Worm (Caenorhabditis elegans) whole organism, midembryonic: ENCODE results near the gene grl-2.

Experiments
- cog-1 ChIP-seq: sonication (generic microtip); optimal IDR thresholded peaks from 2 replicates; lab custom pipeline; 2016; ENCODE audit warnings: missing genetic modification characterization, missing compliant biosample characterization
- flt-1 ChIP-seq: fragments of 200-800 bp; sonication (Bioruptor generic); IDR thresholded peaks from 2 replicates; pipeline ENCODE4 v1.3.6; 2022; ENCODE audit warnings: missing genetic modification characterization, missing compliant biosample characterization
- klf-2 ChIP-seq: fragments of 200-800 bp; sonication (Bioruptor generic); conservative IDR thresholded peaks from 2 replicates; pipeline ENCODE4 v1.3.6; 2022; ENCODE audit warnings: missing genetic modification reagents, missing genetic modification characterization, missing compliant biosample characterization
- med-1 ChIP-seq: sonication (generic microtip); optimal IDR thresholded peaks from 2 replicates; lab custom pipeline; 2017; ENCODE audit warnings: missing genetic modification characterization, mild to moderate bottlenecking, missing compliant biosample characterization, antibody characterized with exemption, missing genetic modification reagents; ENCODE audit not compliant: insufficient read depth
- ref-1 ChIP-seq: fragments of 200-800 bp; sonication (Bioruptor generic); conservative IDR thresholded peaks from 2 replicates; pipeline ENCODE4 v1.3.6; 2022; ENCODE audit warnings: missing genetic modification reagents, missing genetic modification characterization, missing compliant biosample characterization
- ztf-29 ChIP-seq: fragments of 200-800 bp; sonication (Bioruptor generic); IDR thresholded peaks from 2 replicates; pipeline ENCODE4 v1.3.6; 2022; ENCODE audit warnings: missing genetic modification reagents, missing genetic modification characterization, missing compliant biosample characterization

DNA sequence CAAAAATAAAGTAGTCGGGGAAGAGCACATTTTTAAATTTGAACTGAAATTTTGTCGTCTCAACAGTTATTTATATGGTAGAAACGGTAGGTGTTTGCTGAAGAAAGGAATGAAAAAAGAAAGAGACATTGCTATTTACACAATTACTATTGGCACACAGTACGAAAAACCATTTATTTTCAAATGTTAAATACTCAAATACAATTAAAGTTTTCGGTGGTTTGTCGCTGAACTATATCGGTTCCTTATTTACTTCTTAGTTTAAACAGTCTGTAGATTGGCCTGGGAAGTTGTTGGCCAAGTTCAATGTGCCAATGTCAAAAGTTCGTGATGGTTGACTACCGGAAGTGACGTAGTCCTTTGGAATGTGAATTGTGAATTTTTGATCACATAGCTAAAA lies 40.8 kb upstream of the grl-2 start, which contains the start of gene ttr-27:
- TF ChIP-seq flt-1 (GFP tag; lab: Robert Waterston, UW) = no peak
- TF ChIP-seq klf-2 (GFP tag; lab: Robert Waterston, UW) = no peak
- no peak for TF ChIP-seq ztf-29 (GFP tag; lab: Robert Waterston, UW)
- TF ChIP-seq ref-1 (GFP tag; lab: Robert Waterston, UW) = no peak
- TF ChIP-seq med-1 = no peak
- TF ChIP-seq cog-1 (tag; lab: Kevin White, UChicago) = no peak
